Fruit fly (Drosophila melanogaster): ENCODE measurements around the gene CG6726.

dm6 chr3R:23138439-23138838 lies 46.9 kb downstream of the CG6726 start:
- no peak for TF ChIP-seq usp (GFP tag; optimal IDR thresholded peaks at IDR 0.05)
- no peak for TF ChIP-seq CG8478 (optimal IDR thresholded peaks at IDR 0.05)
- TF ChIP-seq pan (optimal IDR thresholded peaks at IDR 0.05), result no peak
- TF ChIP-seq EcR (GFP tag; optimal IDR thresholded peaks at IDR 0.05), result no peak
- TF ChIP-seq psq (optimal IDR thresholded peaks at IDR 0.05), result no peak
- no peak for TF ChIP-seq Dll (optimal IDR thresholded peaks at IDR 0.05)
